Worm (Caenorhabditis elegans) whole organism, L2 larva: Measurements from ENCODE around the gene cul-3.

Experiments used
- C34F6.9 ChIP-seq: fragments of 150-350 bp; optimal IDR thresholded peaks from 2 replicates; lab custom pipeline; 2014; ENCODE audit warnings: missing biosample characterization, missing genetic modification characterization
- ama-1 ChIP-seq: fragments of 150-350 bp; optimal IDR thresholded peaks from 2 replicates; lab custom pipeline; 2018; ENCODE audit warnings: inconsistent platforms
- blmp-1 ChIP-seq: sonication (generic microtip); optimal IDR thresholded peaks from 2 replicates; lab custom pipeline; 2017; ENCODE audit warnings: missing genetic modification characterization, mild to moderate bottlenecking, missing compliant biosample characterization, antibody characterized with exemption, moderate library complexity; ENCODE audit not compliant: insufficient read depth
- crh-2 ChIP-seq: sonication (generic microtip); optimal IDR thresholded peaks from 2 replicates; lab custom pipeline; 2017; ENCODE audit warnings: missing biosample characterization, missing genetic modification characterization
- lin-39 ChIP-seq: fragments of 150-350 bp; optimal IDR thresholded peaks from 2 replicates; lab custom pipeline; 2014; ENCODE audit warnings: missing biosample characterization, missing genetic modification reagents, missing genetic modification characterization
- lsy-2 ChIP-seq, 2 experiments: fragments of 150-350 bp in 1 of 2; sonication (generic microtip) in 1 of 2; optimal IDR thresholded peaks; 2 replicates each; lab custom pipeline; 2014 to 2017; ENCODE audit warnings: missing biosample characterization in 2 of 2, missing genetic modification characterization in 2 of 2
- mab-5 ChIP-seq: fragments of 150-350 bp; optimal IDR thresholded peaks from 2 replicates; lab custom pipeline; 2014; ENCODE audit warnings: missing biosample characterization, missing genetic modification characterization
- nhr-10 ChIP-seq: sonication (generic microtip); optimal IDR thresholded peaks from 2 replicates; lab custom pipeline; 2017; ENCODE audit warnings: missing biosample characterization, missing genetic modification characterization
- snpc-4 ChIP-seq: fragments of 150-350 bp; optimal IDR thresholded peaks from 2 replicates; lab custom pipeline; 2014; ENCODE audit warnings: missing biosample characterization, missing genetic modification characterization

ce11 chrV:234572-234971 is 57.4 kb downstream of the cul-3 start, which contains the start of gene kin-33:
- no peak for TF ChIP-seq snpc-4 (tag; lab: Kevin White, UChicago)
- TF ChIP-seq lsy-2 (tag; optimal IDR thresholded peaks at IDR 0.05; lab: Kevin White, UChicago), result no peak
- no peak for TF ChIP-seq ama-1 (lab: Kevin White, UChicago)
- TF ChIP-seq mab-5 (tag; lab: Kevin White, UChicago), result no peak
- TF ChIP-seq lin-39 (tag; lab: Kevin White, UChicago), result no peak
- no peak for TF ChIP-seq crh-2 (tag; lab: Kevin White, UChicago)
- TF ChIP-seq C34F6.9, result no peak
- TF ChIP-seq blmp-1, result no peak
- TF ChIP-seq nhr-10, result no peak
